Worm (Caenorhabditis elegans) whole organism, young adult: Measurements from ENCODE around the gene F59B8.1.

ENCODE experiments used
- B0261.1 ChIP-seq: sonication (generic microtip); optimal IDR thresholded peaks from 2 replicates; lab custom pipeline; 2016; ENCODE audit warnings: mild to moderate bottlenecking, missing genetic modification characterization, moderate library complexity, missing compliant biosample characterization
- D2030.7 ChIP-seq: fragments of 200-800 bp; sonication (Bioruptor generic); IDR thresholded peaks from 2 replicates; pipeline ENCODE4 v1.3.6; 2022; ENCODE audit warnings: missing genetic modification reagents, missing genetic modification characterization, missing compliant biosample characterization
- F49E8.2 ChIP-seq: sonication (generic microtip); optimal IDR thresholded peaks from 3 replicates; lab custom pipeline; 2017; ENCODE audit warnings: missing genetic modification characterization, mild to moderate bottlenecking, missing compliant biosample characterization, antibody characterized with exemption, moderate library complexity; ENCODE audit not compliant: insufficient read depth
- F52B5.7 ChIP-seq: sonication (generic microtip); optimal IDR thresholded peaks from 2 replicates; lab custom pipeline; 2016; ENCODE audit warnings: mild to moderate bottlenecking, missing genetic modification characterization, missing compliant biosample characterization
- F55B11.4 ChIP-seq: sonication (generic microtip); optimal IDR thresholded peaks from 2 replicates; lab custom pipeline; 2016; ENCODE audit warnings: missing compliant biosample characterization, missing genetic modification characterization, borderline replicate concordance; ENCODE audit not compliant: insufficient read depth
- K11D2.4 ChIP-seq: fragments of 200-800 bp; sonication (Bioruptor generic); IDR thresholded peaks from 2 replicates; pipeline ENCODE4 v1.3.6; 2022; ENCODE audit warnings: missing genetic modification reagents, missing genetic modification characterization, missing compliant biosample characterization
- T07F8.4 ChIP-seq: sonication (generic microtip); optimal IDR thresholded peaks from 2 replicates; lab custom pipeline; 2016; ENCODE audit warnings: mild to moderate bottlenecking, missing genetic modification characterization, moderate library complexity, missing compliant biosample characterization
- Y56A3A.18 ChIP-seq: fragments of 200-800 bp; sonication (Bioruptor generic); IDR thresholded peaks from 2 replicates; pipeline ENCODE4 v1.3.6; 2022; ENCODE audit warnings: missing genetic modification reagents, missing genetic modification characterization, missing compliant biosample characterization
- ZK185.1 ChIP-seq: sonication (generic microtip); optimal IDR thresholded peaks from 2 replicates; lab custom pipeline; 2016; ENCODE audit warnings: mild to moderate bottlenecking, missing genetic modification characterization, missing compliant biosample characterization; ENCODE audit not compliant: poor library complexity, severe bottlenecking
- akir-1 ChIP-seq: fragments of 200-800 bp; sonication (Bioruptor generic); optimal IDR thresholded peaks from 2 replicates; lab custom pipeline; 2018; ENCODE audit warnings: mild to moderate bottlenecking, missing genetic modification characterization, moderate library complexity, missing compliant biosample characterization
- ama-1 ChIP-seq, 3 experiments: fragments of 150-350 bp in 1 of 3; sonication (generic microtip) in 2 of 3; optimal IDR thresholded peaks; 2 replicates each; lab custom pipeline; 2014 to 2018; ENCODE audit warnings: missing biosample characterization in 2 of 3, missing genetic modification characterization in 2 of 3, missing genetic modification reagents in 2 of 3
- aptf-3 ChIP-seq: fragments of 200-800 bp; sonication (Bioruptor generic); IDR thresholded peaks from 2 replicates; pipeline ENCODE4 v1.3.6; 2022; ENCODE audit warnings: missing genetic modification characterization, missing compliant biosample characterization
- atf-7 ChIP-seq: sonication (generic microtip); optimal IDR thresholded peaks from 2 replicates; lab custom pipeline; 2017; ENCODE audit warnings: mild to moderate bottlenecking, missing genetic modification characterization, missing compliant biosample characterization
- athp-1 ChIP-seq: sonication (generic microtip); optimal IDR thresholded peaks from 2 replicates; lab custom pipeline; 2017; ENCODE audit warnings: mild to moderate bottlenecking, missing genetic modification characterization, missing compliant biosample characterization
- attf-3 ChIP-seq: fragments of 200-800 bp; sonication (Bioruptor generic); conservative IDR thresholded peaks from 2 replicates; pipeline ENCODE4 v1.3.6; 2022; ENCODE audit warnings: missing genetic modification reagents, missing genetic modification characterization, missing compliant biosample characterization
- bed-1 ChIP-seq: fragments of 200-800 bp; sonication (Bioruptor generic); IDR thresholded peaks from 2 replicates; pipeline ENCODE4 v1.3.6; 2022; ENCODE audit warnings: missing genetic modification reagents, missing genetic modification characterization, missing compliant biosample characterization
- bed-2 ChIP-seq: fragments of 200-800 bp; sonication (Bioruptor generic); IDR thresholded peaks from 2 replicates; pipeline ENCODE4 v1.3.6; 2022; ENCODE audit warnings: missing genetic modification reagents, missing genetic modification characterization, missing compliant biosample characterization
- ccch-3 ChIP-seq: fragments of 200-800 bp; sonication (Bioruptor generic); optimal IDR thresholded peaks from 2 replicates; lab custom pipeline; 2018; ENCODE audit warnings: mild to moderate bottlenecking, missing genetic modification characterization, missing compliant biosample characterization
- cebp-2 ChIP-seq: fragments of 200-800 bp; sonication (Bioruptor generic); IDR thresholded peaks from 2 replicates; pipeline ENCODE4 v1.3.6; 2022; ENCODE audit warnings: missing genetic modification characterization, missing compliant biosample characterization
- ceh-100 ChIP-seq: fragments of 200-800 bp; sonication (Bioruptor generic); IDR thresholded peaks from 2 replicates; pipeline ENCODE4 v1.3.6; 2022; ENCODE audit warnings: missing genetic modification reagents, missing genetic modification characterization, missing compliant biosample characterization
- ceh-27 ChIP-seq: fragments of 200-800 bp; sonication (Bioruptor generic); optimal IDR thresholded peaks from 2 replicates; lab custom pipeline; 2018; ENCODE audit warnings: mild to moderate bottlenecking, missing genetic modification characterization, moderate library complexity, missing compliant biosample characterization
- ceh-40 ChIP-seq: fragments of 200-800 bp; sonication (Bioruptor generic); IDR thresholded peaks from 2 replicates; pipeline ENCODE4 v1.3.6; 2022; ENCODE audit warnings: missing genetic modification characterization, missing compliant biosample characterization
- dox-1 ChIP-seq: fragments of 200-800 bp; sonication (Bioruptor generic); IDR thresholded peaks from 2 replicates; pipeline ENCODE4 v1.3.6; 2022; ENCODE audit warnings: missing genetic modification reagents, missing genetic modification characterization, missing compliant biosample characterization
- dpff-1 ChIP-seq: sonication (generic microtip); optimal IDR thresholded peaks from 2 replicates; lab custom pipeline; 2017; ENCODE audit warnings: mild to moderate bottlenecking, missing genetic modification characterization, missing compliant biosample characterization
- egl-18 ChIP-seq: fragments of 200-800 bp; sonication (Bioruptor generic); IDR thresholded peaks from 2 replicates; pipeline ENCODE4 v1.3.6; 2022; ENCODE audit warnings: missing genetic modification reagents, missing genetic modification characterization, missing compliant biosample characterization
- ets-4 ChIP-seq: fragments of 200-800 bp; sonication (Bioruptor generic); optimal IDR thresholded peaks from 2 replicates; lab custom pipeline; 2018; ENCODE audit warnings: mild to moderate bottlenecking, missing genetic modification characterization, missing compliant biosample characterization
- fkh-3 ChIP-seq: sonication (generic microtip); optimal IDR thresholded peaks from 2 replicates; lab custom pipeline; 2016; ENCODE audit warnings: mild to moderate bottlenecking, missing genetic modification characterization, missing compliant biosample characterization
- hlh-12 ChIP-seq: sonication (generic microtip); optimal IDR thresholded peaks from 2 replicates; lab custom pipeline; 2016; ENCODE audit warnings: missing genetic modification characterization, missing compliant biosample characterization
- hlh-26 ChIP-seq: fragments of 200-800 bp; sonication (Bioruptor generic); conservative IDR thresholded peaks from 2 replicates; pipeline ENCODE4 v1.3.6; 2022; ENCODE audit warnings: missing genetic modification reagents, missing genetic modification characterization, missing compliant biosample characterization
- hmg-20 ChIP-seq: fragments of 200-800 bp; sonication (Bioruptor generic); IDR thresholded peaks from 2 replicates; pipeline ENCODE4 v1.3.6; 2022; ENCODE audit warnings: missing genetic modification reagents, missing genetic modification characterization, missing compliant biosample characterization
- let-526 ChIP-seq: fragments of 200-800 bp; sonication (Bioruptor generic); IDR thresholded peaks from 2 replicates; pipeline ENCODE4 v1.3.6; 2022; ENCODE audit warnings: missing genetic modification reagents, missing genetic modification characterization, missing compliant biosample characterization
- lin-35 ChIP-seq, 3 experiments: fragments of 150-350 bp in 2 of 3; sonication (generic microtip) in 1 of 3; optimal IDR thresholded peaks; 2 replicates each; lab custom pipeline; 2014 to 2018; ENCODE audit warnings: missing biosample characterization in 3 of 3, missing genetic modification characterization in 3 of 3, missing genetic modification reagents in 3 of 3
- lsl-1 ChIP-seq: fragments of 200-800 bp; sonication (Bioruptor generic); optimal IDR thresholded peaks from 2 replicates; lab custom pipeline; 2018; ENCODE audit warnings: mild to moderate bottlenecking, missing genetic modification characterization, moderate library complexity, missing compliant biosample characterization
- lsy-27 ChIP-seq: sonication (generic microtip); optimal IDR thresholded peaks from 2 replicates; lab custom pipeline; 2017; ENCODE audit warnings: missing genetic modification characterization, mild to moderate bottlenecking, missing compliant biosample characterization, antibody characterized with exemption, missing genotype, borderline replicate concordance; ENCODE audit not compliant: insufficient read depth
- nfya-1 ChIP-seq: sonication (generic microtip); optimal IDR thresholded peaks from 2 replicates; lab custom pipeline; 2017; ENCODE audit warnings: antibody characterized with exemption, missing compliant biosample characterization, missing genetic modification characterization, borderline replicate concordance; ENCODE audit not compliant: insufficient read depth
- nfyb-1 ChIP-seq: fragments of 200-800 bp; sonication (Bioruptor generic); IDR thresholded peaks from 2 replicates; pipeline ENCODE4 v1.3.6; 2022; ENCODE audit warnings: missing genetic modification reagents, missing genetic modification characterization, missing compliant biosample characterization
- nhr-120 ChIP-seq: fragments of 200-800 bp; sonication (Bioruptor generic); IDR thresholded peaks from 2 replicates; pipeline ENCODE4 v1.3.6; 2022; ENCODE audit warnings: missing genetic modification characterization, missing compliant biosample characterization
- nhr-179 ChIP-seq: sonication (generic microtip); optimal IDR thresholded peaks from 2 replicates; lab custom pipeline; 2016; ENCODE audit warnings: mild to moderate bottlenecking, missing genetic modification characterization, missing compliant biosample characterization
- pbrm-1 ChIP-seq: fragments of 200-800 bp; sonication (Bioruptor generic); IDR thresholded peaks from 2 replicates; pipeline ENCODE4 v1.3.6; 2022; ENCODE audit warnings: missing genetic modification reagents, missing genetic modification characterization, missing compliant biosample characterization
- sea-2 ChIP-seq: fragments of 200-800 bp; sonication (Bioruptor generic); IDR thresholded peaks from 2 replicates; pipeline ENCODE4 v1.3.6; 2022; ENCODE audit warnings: missing genetic modification characterization, missing compliant biosample characterization
- tbx-9 ChIP-seq: sonication (generic microtip); optimal IDR thresholded peaks from 2 replicates; lab custom pipeline; 2016; ENCODE audit warnings: borderline replicate concordance, missing genetic modification characterization, inconsistent platforms, missing compliant biosample characterization
- unc-130 ChIP-seq: sonication (generic microtip); optimal IDR thresholded peaks from 2 replicates; lab custom pipeline; 2016; ENCODE audit warnings: missing genetic modification reagents, missing genetic modification characterization, missing compliant biosample characterization
- unc-62 ChIP-seq: fragments of 150-350 bp; optimal IDR thresholded peaks from 2 replicates; lab custom pipeline; 2014; ENCODE audit warnings: missing biosample characterization, missing genetic modification reagents, missing genetic modification characterization
- xnd-1 ChIP-seq: sonication (generic microtip); optimal IDR thresholded peaks from 2 replicates; lab custom pipeline; 2016; ENCODE audit warnings: missing genotype, missing genetic modification reagents, missing genetic modification characterization, missing compliant biosample characterization
- zim-3 ChIP-seq: sonication (generic microtip); optimal IDR thresholded peaks from 2 replicates; lab custom pipeline; 2017; ENCODE audit warnings: mild to moderate bottlenecking, missing genetic modification characterization, moderate library complexity, missing compliant biosample characterization
- ztf-26 ChIP-seq: sonication (generic microtip); optimal IDR thresholded peaks from 2 replicates; lab custom pipeline; 2017; ENCODE audit warnings: missing genetic modification characterization, missing compliant biosample characterization
- ztf-6 ChIP-seq: fragments of 200-800 bp; sonication (Bioruptor generic); IDR thresholded peaks from 2 replicates; pipeline ENCODE4 v1.3.6; 2022; ENCODE audit warnings: missing genetic modification reagents, missing genetic modification characterization, missing compliant biosample characterization

Gene F59B8.1

ce11 chrIV:9444417-9445026 lies 16.5 kb downstream of the F59B8.1 start (continued):
- peak; percentile 29 for TF ChIP-seq T07F8.4 (tag; lab: Kevin White, UChicago)
- TF ChIP-seq pbrm-1 = peak; percentile 95
- peak in 1 of 3 experiments; percentile 81 for TF ChIP-seq lin-35 (GFP tag; optimal IDR thresholded peaks at IDR 0.05; lab: Kevin White, UChicago)
- peak; percentile 84 for TF ChIP-seq ceh-100 (GFP tag; lab: Robert Waterston, UW)
- no peak for TF ChIP-seq lsy-27 (tag; lab: Kevin White, UChicago)
- peak; percentile 39 for TF ChIP-seq B0261.1 (tag; lab: Kevin White, UChicago)
- TF ChIP-seq nfya-1 = no peak
- TF ChIP-seq K11D2.4 (GFP tag; lab: Robert Waterston, UW) = peak; percentile 75
- TF ChIP-seq ZK185.1 (tag; lab: Kevin White, UChicago) = peak; percentile 81
- TF ChIP-seq unc-62 = peak; percentile 4
- TF ChIP-seq dox-1 (GFP tag; lab: Robert Waterston, UW) = peak; percentile 96
- TF ChIP-seq sea-2 (GFP tag; lab: Robert Waterston, UW) = no peak
- peak; percentile 94 for TF ChIP-seq nfyb-1 (GFP tag; lab: Robert Waterston, UW)
- TF ChIP-seq ets-4 = no peak
- TF ChIP-seq ceh-40 (GFP tag; lab: Robert Waterston, UW) = 0 out of 2 replicates have a peak, but pooled peaks have one; percentile 6
- peak; percentile 77 for TF ChIP-seq attf-3 (GFP tag; lab: Robert Waterston, UW)
- TF ChIP-seq lsl-1 (GFP tag; lab: Kevin White, UChicago) = peak; percentile 74
- TF ChIP-seq akir-1 (GFP tag; lab: Kevin White, UChicago) = no peak
- no peak for TF ChIP-seq bed-1 (GFP tag; lab: Robert Waterston, UW)
- TF ChIP-seq fkh-3 (tag; lab: Kevin White, UChicago) = no peak
- 0 out of 2 replicates have a peak, but pooled peaks have one; percentile 11 for TF ChIP-seq bed-2 (GFP tag; lab: Robert Waterston, UW)
- TF ChIP-seq hlh-12 (tag; lab: Kevin White, UChicago) = no peak
- peak; percentile 96 for TF ChIP-seq D2030.7 (GFP tag; lab: Robert Waterston, UW)
- TF ChIP-seq xnd-1 = peak; percentile 32
- 0 out of 2 replicates have a peak, but pooled peaks have one; percentile 20 for TF ChIP-seq ztf-6 (GFP tag; lab: Robert Waterston, UW)
- TF ChIP-seq ztf-26 = peak; percentile 63
- peak; percentile 45 for TF ChIP-seq athp-1 (tag; lab: Kevin White, UChicago)
- TF ChIP-seq F49E8.2 (tag; lab: Kevin White, UChicago) = peak; percentile 90
- TF ChIP-seq nhr-179 (tag; lab: Kevin White, UChicago) = no peak
- peak; percentile 74 for TF ChIP-seq hmg-20 (GFP tag; lab: Robert Waterston, UW)
- TF ChIP-seq zim-3 (tag; lab: Kevin White, UChicago) = no peak
- TF ChIP-seq F55B11.4 (tag; lab: Kevin White, UChicago) = no peak
- TF ChIP-seq aptf-3 (GFP tag; lab: Robert Waterston, UW) = no peak
- peak; percentile 94 for TF ChIP-seq ceh-27 (GFP tag; lab: Kevin White, UChicago)
- peak; percentile 18 for TF ChIP-seq F52B5.7 (tag; lab: Kevin White, UChicago)
- TF ChIP-seq let-526 (GFP tag; lab: Robert Waterston, UW) = peak; percentile 77
- TF ChIP-seq unc-130 (GFP tag; lab: Kevin White, UChicago) = peak; percentile 48
- TF ChIP-seq ama-1 (optimal IDR thresholded peaks at IDR 0.05; lab: Kevin White, UChicago) = peak; percentile 98
- TF ChIP-seq ama-1 (GFP tag; optimal IDR thresholded peaks at IDR 0.05; lab: Kevin White, UChicago) = no peak
- no peak for TF ChIP-seq ccch-3
- 0 out of 2 replicates have a peak, but pooled peaks have one; percentile 63 for TF ChIP-seq Y56A3A.18 (GFP tag; lab: Robert Waterston, UW)
- TF ChIP-seq egl-18 = 0 out of 2 replicates have a peak, but pooled peaks have one; percentile 16
- peak; percentile 86 for TF ChIP-seq atf-7 (tag; lab: Kevin White, UChicago)
- peak; percentile 22 for TF ChIP-seq dpff-1 (tag; lab: Kevin White, UChicago)
- 0 out of 2 replicates have a peak, but pooled peaks have one; percentile 22 for TF ChIP-seq cebp-2 (GFP tag; lab: Robert Waterston, UW)
- no peak for TF ChIP-seq tbx-9 (tag; lab: Kevin White, UChicago)
- no peak for TF ChIP-seq nhr-120 (GFP tag; lab: Robert Waterston, UW)
- no peak for TF ChIP-seq hlh-26 (GFP tag; lab: Robert Waterston, UW)
